Worm (Caenorhabditis elegans) whole organism, L2 larva: ENCODE data around the gene isp-1.

Experiments
- R02D3.7 ChIP-seq: fragments of 150-350 bp; optimal IDR thresholded peaks from 2 replicates; lab custom pipeline; 2014; ENCODE audit warnings: missing biosample characterization, missing genetic modification characterization
- nhr-237 ChIP-seq: fragments of 150-350 bp; optimal IDR thresholded peaks from 2 replicates; lab custom pipeline; 2014; ENCODE audit warnings: missing biosample characterization, missing genetic modification characterization

ce11 chrIV:8159087-8159486, 23.2 kb upstream of the isp-1 start, which contains the start of gene faah-1:
- TF ChIP-seq R02D3.7 (tag; lab: Kevin White, UChicago) (no peak), nhr-237 (tag; lab: Kevin White, UChicago) (no peak)
